Worm (Caenorhabditis elegans): ENCODE results near the gene set-30.
A peak's percentile ranks its signal among the peaks of the same experiment; 100 is the strongest.

set-30 gene

DNA sequence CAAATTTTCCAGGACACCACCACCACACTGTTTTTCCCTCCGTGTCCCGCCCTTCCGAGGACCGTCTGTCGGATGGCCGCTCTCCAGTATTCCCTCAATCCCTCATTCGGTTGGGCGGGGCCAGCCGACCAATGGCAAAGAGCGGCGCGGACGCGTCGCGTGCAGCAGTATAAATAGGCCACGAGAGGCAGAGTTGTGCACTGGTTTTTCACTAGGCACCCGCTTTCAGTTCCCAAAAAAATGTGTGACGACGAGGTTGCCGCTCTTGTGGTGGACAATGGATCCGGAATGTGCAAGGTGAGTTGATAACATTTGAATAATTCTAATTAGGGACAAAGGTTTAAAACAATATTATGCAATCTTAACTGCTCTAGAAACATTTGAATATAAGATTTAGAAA is 38.6 kb upstream of the set-30 start, which contains the start of gene act-4 (continued):
- TF ChIP-seq ZK185.1 (tag; optimal IDR thresholded peaks at IDR 0.05; ENCODE audit: poor library complexity, severe bottlenecking) (peak; percentile 1), zfh-2 (GFP tag; conservative IDR thresholded peaks at IDR 0.05) (peak; percentile 97), somi-1 (GFP tag; optimal IDR thresholded peaks at IDR 0.05) (peak; percentile 41), F55B11.4 (tag; optimal IDR thresholded peaks at IDR 0.05; ENCODE audit: borderline replicate concordance, insufficient read depth) (no peak), dox-1 (GFP tag; IDR thresholded peaks at IDR 0.05) (peak; percentile 23; the same call in 1 of the 2 replicates), snpc-1.1 (tag; optimal IDR thresholded peaks at IDR 0.05; ENCODE audit: insufficient read depth) (no peak), lsl-1 (GFP tag; optimal IDR thresholded peaks at IDR 0.05) (no peak), ceh-79 (tag; optimal IDR thresholded peaks at IDR 0.05) (no peak), attf-5 (GFP tag; optimal IDR thresholded peaks at IDR 0.05) (no peak), repo-1 (tag; optimal IDR thresholded peaks at IDR 0.05) (no peak), bed-2 (GFP tag; IDR thresholded peaks at IDR 0.05) (no peak), ekl-4 (GFP tag; IDR thresholded peaks at IDR 0.05) (no peak), ztf-26 (tag; optimal IDR thresholded peaks at IDR 0.05) (no peak), nhr-27 (tag; optimal IDR thresholded peaks at IDR 0.05) (no peak), ceh-40 (GFP tag; IDR thresholded peaks at IDR 0.05) (no peak), ztf-25 (GFP tag; IDR thresholded peaks at IDR 0.05) (no peak), ztf-28 (GFP tag; IDR thresholded peaks at IDR 0.05) (no peak), ets-4 (GFP tag; optimal IDR thresholded peaks at IDR 0.05) (no peak), lin-54 (GFP tag; optimal IDR thresholded peaks at IDR 0.05) (no peak), snpc-1.3 (tag; optimal IDR thresholded peaks at IDR 0.05; ENCODE audit: insufficient read depth) (no peak), nhr-120 (GFP tag; IDR thresholded peaks at IDR 0.05) (no peak), bed-1 (GFP tag; IDR thresholded peaks at IDR 0.05) (no peak), ceh-91 (GFP tag; IDR thresholded peaks at IDR 0.05) (no peak), sdz-38 (tag; optimal IDR thresholded peaks at IDR 0.05) (no peak), lin-35 (GFP tag; optimal IDR thresholded peaks at IDR 0.05) (no peak), lsy-27 (tag; optimal IDR thresholded peaks at IDR 0.05; ENCODE audit: borderline replicate concordance, insufficient read depth) (no peak), Y95B8A.8 (GFP tag; IDR thresholded peaks at IDR 0.05) (no peak), nfya-2 (GFP tag; IDR thresholded peaks at IDR 0.05) (no peak), ccch-3 (GFP tag; optimal IDR thresholded peaks at IDR 0.05) (no peak), hmg-20 (GFP tag; IDR thresholded peaks at IDR 0.05) (no peak), athp-1 (tag; optimal IDR thresholded peaks at IDR 0.05) (no peak), snpc-4 (GFP tag; optimal IDR thresholded peaks at IDR 0.05) (no peak), snpc-4 (tag; optimal IDR thresholded peaks at IDR 0.05) (no peak), F33H1.4 (GFP tag; IDR thresholded peaks at IDR 0.05) (no peak), hlh-12 (tag; optimal IDR thresholded peaks at IDR 0.05) (no peak), madf-10 (tag; optimal IDR thresholded peaks at IDR 0.05) (no peak), sea-2 (GFP tag; IDR thresholded peaks at IDR 0.05) (0 out of 2 replicates have a peak, but pooled peaks have one; percentile 54), nfyb-1 (GFP tag; IDR thresholded peaks at IDR 0.05) (peak; percentile 97), K12H6.12 (tag; optimal IDR thresholded peaks at IDR 0.05) (peak; percentile 48), Y53F4B.3 (GFP tag; IDR thresholded peaks at IDR 0.05) (no peak), egl-44 (GFP tag; IDR thresholded peaks at IDR 0.05) (no peak), unc-62 (GFP tag; optimal IDR thresholded peaks at IDR 0.05) (no peak), let-607 (tag; optimal IDR thresholded peaks at IDR 0.05) (no peak), rpc-1 (optimal IDR thresholded peaks at IDR 0.05) (no peak), rpc-1 (tag; optimal IDR thresholded peaks at IDR 0.05) (no peak), Y67H2A.10 (GFP tag; conservative IDR thresholded peaks at IDR 0.05) (no peak), hsf-1 (GFP tag; IDR thresholded peaks at IDR 0.05) (no peak), madf-8 (GFP tag; conservative IDR thresholded peaks at IDR 0.05) (no peak), nfya-1 (tag; optimal IDR thresholded peaks at IDR 0.05; ENCODE audit: borderline replicate concordance, insufficient read depth) (no peak)

Measured in whole organism, young adult.